Worm (Caenorhabditis elegans): ENCODE data around the gene B0252.1.

The B0252.1 gene

DNA sequence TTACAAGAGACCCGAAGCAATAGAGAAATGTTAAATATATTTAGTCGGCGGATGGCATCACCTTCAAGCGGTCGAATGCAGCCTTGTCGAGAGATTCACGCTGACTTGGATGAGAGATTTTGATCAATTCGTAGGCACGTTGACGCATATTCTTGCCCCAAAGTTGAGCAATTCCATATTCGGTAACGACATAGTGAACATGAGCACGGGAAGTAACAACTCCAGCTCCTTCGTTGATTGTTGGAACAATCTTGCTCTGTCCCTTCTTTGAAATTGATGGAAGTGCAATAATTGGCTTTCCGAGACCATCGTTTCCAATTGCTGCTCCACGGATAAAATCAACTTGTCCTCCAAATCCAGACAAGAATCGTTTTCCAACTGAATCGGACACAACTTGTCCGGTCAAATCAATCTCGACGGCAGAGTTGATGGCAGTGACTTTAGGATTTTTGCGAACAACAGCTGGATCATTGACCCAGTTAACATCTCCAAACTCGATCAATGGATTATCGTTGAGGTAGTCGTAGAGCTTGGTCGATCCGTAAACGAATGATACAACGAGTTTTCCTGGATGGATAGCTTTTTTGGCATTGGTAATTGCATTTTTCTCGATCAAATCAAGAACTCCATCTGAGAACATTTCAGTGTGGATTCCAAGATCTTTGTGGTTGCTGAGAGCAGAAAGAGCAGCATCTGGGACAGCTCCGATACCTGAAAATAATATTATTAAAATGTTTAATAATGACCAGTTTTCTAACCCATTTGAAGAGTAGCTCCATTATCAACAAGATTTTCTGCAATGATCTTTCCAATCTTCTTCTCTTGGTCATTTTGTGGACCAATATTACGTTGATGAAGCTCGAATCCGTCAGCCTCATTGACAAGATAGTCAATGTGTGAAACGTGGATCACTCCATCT lies 30.6 kb upstream of the B0252.1 start:
- no peak for TF ChIP-seq skn-1 (tag; optimal IDR thresholded peaks at IDR 0.05)
- TF ChIP-seq ceh-16 (tag; optimal IDR thresholded peaks at IDR 0.05): peak; percentile 3
- TF ChIP-seq ama-1 (optimal IDR thresholded peaks at IDR 0.05): peak; percentile 81

DNA sequence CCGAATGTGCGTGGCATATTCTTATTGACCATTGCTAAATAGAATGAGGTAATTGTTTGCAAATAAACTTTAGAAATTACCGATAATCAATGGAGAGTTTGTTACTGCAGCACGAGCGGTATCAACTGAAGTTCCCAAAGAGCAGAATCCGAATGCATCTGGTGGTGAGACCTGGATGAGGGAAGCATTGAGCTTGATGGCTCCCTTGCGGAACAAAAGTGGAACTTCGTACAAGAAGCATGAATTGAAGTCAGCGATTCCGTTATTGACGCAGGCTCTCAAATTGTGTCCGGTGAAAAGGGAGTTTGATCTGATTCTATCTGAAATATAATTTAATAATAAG lies 29.9 kb upstream of the B0252.1 start:
- peak; percentile 15 for TF ChIP-seq gmeb-1 (tag; optimal IDR thresholded peaks at IDR 0.05)
- no peak for TF ChIP-seq nhr-11 (tag; optimal IDR thresholded peaks at IDR 0.05)

DNA sequence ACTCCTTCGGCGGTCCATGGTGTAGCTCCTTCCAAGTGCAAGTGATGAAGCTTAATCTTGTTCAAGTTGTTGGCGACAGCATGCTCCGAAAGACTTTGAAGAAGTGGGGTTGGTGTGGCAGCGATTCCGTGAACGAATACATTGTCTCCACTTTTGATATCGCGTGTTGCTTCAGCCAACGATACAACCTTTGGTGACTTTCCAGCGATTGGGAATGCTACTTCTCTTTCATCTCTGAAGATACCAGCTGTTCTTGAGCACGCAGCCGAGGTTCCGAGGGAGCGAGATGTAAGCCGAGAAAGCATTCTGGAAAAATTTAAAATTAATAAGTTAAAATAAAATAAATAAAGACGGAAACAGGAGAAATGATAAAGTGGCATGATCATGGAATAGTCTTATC lies 29.4 kb upstream of the B0252.1 start, which contains the start of gene acer-1:
Gene acer-1 (minus strand): TSS at position 306 of the 400 bp plus-strand sequence.
- no peak for TF ChIP-seq ZK546.5 (tag; optimal IDR thresholded peaks at IDR 0.05)
- TF ChIP-seq ztf-1 (GFP tag; conservative IDR thresholded peaks at IDR 0.05): no peak
- peak; percentile 49 for TF ChIP-seq ama-1 (optimal IDR thresholded peaks at IDR 0.05)
- peak; percentile 21 for TF ChIP-seq nhr-129 (tag; optimal IDR thresholded peaks at IDR 0.05)
- TF ChIP-seq gmeb-1 (tag; optimal IDR thresholded peaks at IDR 0.05): no peak
- no peak for TF ChIP-seq snpc-4 (tag; optimal IDR thresholded peaks at IDR 0.05)
- no peak for TF ChIP-seq F13H6.1 (tag; optimal IDR thresholded peaks at IDR 0.05)
- no peak for TF ChIP-seq nhr-21 (tag; optimal IDR thresholded peaks at IDR 0.05)
- TF ChIP-seq lin-39 (tag; optimal IDR thresholded peaks at IDR 0.05): no peak
- no peak for TF ChIP-seq unc-55 (GFP tag; optimal IDR thresholded peaks at IDR 0.05)
- TF ChIP-seq nhr-25 (tag; optimal IDR thresholded peaks at IDR 0.05): no peak
- no peak for TF ChIP-seq nhr-11 (tag; optimal IDR thresholded peaks at IDR 0.05)
- TF ChIP-seq lin-13 (GFP tag; optimal IDR thresholded peaks at IDR 0.05): no peak
- TF ChIP-seq Y55F3AM.14 (GFP tag; optimal IDR thresholded peaks at IDR 0.05): peak; percentile 28
- TF ChIP-seq mab-5 (tag; optimal IDR thresholded peaks at IDR 0.05): no peak
- TF ChIP-seq nhr-23 (tag; optimal IDR thresholded peaks at IDR 0.05): no peak
- TF ChIP-seq crh-2 (tag; optimal IDR thresholded peaks at IDR 0.05): no peak

DNA sequence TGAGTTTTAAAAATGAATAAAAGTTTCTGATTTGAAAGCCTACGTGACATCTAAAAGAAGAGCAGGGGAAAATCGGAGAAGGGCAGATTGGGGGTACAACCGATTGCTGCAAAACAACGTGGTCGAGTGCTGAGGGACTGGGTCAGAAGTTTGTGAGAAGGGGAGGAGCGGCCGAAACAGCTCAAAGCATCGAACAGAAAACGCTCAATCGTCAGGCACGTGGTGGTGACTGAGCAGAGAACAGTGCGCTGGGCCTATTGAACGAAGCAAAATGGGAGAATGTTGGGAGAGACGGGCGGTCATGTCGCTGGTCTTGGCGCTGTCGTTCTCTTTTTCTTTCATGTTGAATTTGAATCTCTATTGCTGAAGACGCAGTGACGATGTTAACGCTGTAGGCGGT lies 28.3 kb upstream of the B0252.1 start:
- TF ChIP-seq mdl-1 (tag; optimal IDR thresholded peaks at IDR 0.05): peak; percentile 60 to 92
- no peak for TF ChIP-seq elt-1 (tag; optimal IDR thresholded peaks at IDR 0.05)
- TF ChIP-seq sma-3 (GFP tag; optimal IDR thresholded peaks at IDR 0.05): peak; percentile 54
- TF ChIP-seq peb-1 (tag; optimal IDR thresholded peaks at IDR 0.05): no peak
- TF ChIP-seq nhr-11 (tag; optimal IDR thresholded peaks at IDR 0.05): no peak
- TF ChIP-seq lin-11 (tag; optimal IDR thresholded peaks at IDR 0.05): peak; percentile 26
- peak; percentile 63 for TF ChIP-seq F13H6.1 (tag; optimal IDR thresholded peaks at IDR 0.05)
- no peak for TF ChIP-seq nhr-237 (tag; optimal IDR thresholded peaks at IDR 0.05)
- no peak for TF ChIP-seq unc-62 (GFP tag; optimal IDR thresholded peaks at IDR 0.05)
- no peak for TF ChIP-seq unc-39 (tag; optimal IDR thresholded peaks at IDR 0.05)
- no peak for TF ChIP-seq nhr-77 (tag; optimal IDR thresholded peaks at IDR 0.05)
- no peak for TF ChIP-seq Y55F3AM.14 (GFP tag; optimal IDR thresholded peaks at IDR 0.05)
- no peak for TF ChIP-seq lin-39 (tag; optimal IDR thresholded peaks at IDR 0.05)
- TF ChIP-seq ztf-11 (tag; optimal IDR thresholded peaks at IDR 0.05): no peak
- TF ChIP-seq blmp-1 (tag; optimal IDR thresholded peaks at IDR 0.05; ENCODE audit: insufficient read depth): peak; percentile 47
- peak; percentile 32 for TF ChIP-seq crh-2 (tag; optimal IDR thresholded peaks at IDR 0.05)
- TF ChIP-seq nhr-12 (tag; optimal IDR thresholded peaks at IDR 0.05): no peak
- no peak for TF ChIP-seq nhr-6 (tag; optimal IDR thresholded peaks at IDR 0.05)
- TF ChIP-seq mbf-1 (tag; optimal IDR thresholded peaks at IDR 0.05): no peak
- no peak for TF ChIP-seq skn-1 (tag; optimal IDR thresholded peaks at IDR 0.05)
- TF ChIP-seq sem-4 (tag; optimal IDR thresholded peaks at IDR 0.05): peak; percentile 58
- peak; percentile 74 for TF ChIP-seq sma-9 (GFP tag; optimal IDR thresholded peaks at IDR 0.05)
- no peak for TF ChIP-seq sma-9 (tag; optimal IDR thresholded peaks at IDR 0.05)
- no peak for TF ChIP-seq ztf-1 (GFP tag; conservative IDR thresholded peaks at IDR 0.05)
- no peak for TF ChIP-seq ceh-82 (tag; optimal IDR thresholded peaks at IDR 0.05)
- TF ChIP-seq nhr-25 (tag; optimal IDR thresholded peaks at IDR 0.05): peak; percentile 40
- TF ChIP-seq ama-1 (optimal IDR thresholded peaks at IDR 0.05): peak; percentile 88
- peak; percentile 13 for TF ChIP-seq ztf-4 (tag; optimal IDR thresholded peaks at IDR 0.05)
- no peak for TF ChIP-seq ceh-16 (tag; optimal IDR thresholded peaks at IDR 0.05)
- TF ChIP-seq nhr-10 (tag; optimal IDR thresholded peaks at IDR 0.05): no peak
- no peak for TF ChIP-seq zag-1 (tag; optimal IDR thresholded peaks at IDR 0.05)
- no peak for TF ChIP-seq aly-2 (tag; optimal IDR thresholded peaks at IDR 0.05)
- peak; percentile 32 for TF ChIP-seq lin-13 (GFP tag; optimal IDR thresholded peaks at IDR 0.05)
- peak; percentile 65 for TF ChIP-seq fos-1 (tag; optimal IDR thresholded peaks at IDR 0.05)
- TF ChIP-seq lsy-2 (tag; optimal IDR thresholded peaks at IDR 0.05): peak in 1 of 2 experiments; percentile 11
- TF ChIP-seq unc-55 (GFP tag; optimal IDR thresholded peaks at IDR 0.05): peak; percentile 40
- peak; percentile 94 for TF ChIP-seq nhr-129 (tag; optimal IDR thresholded peaks at IDR 0.05)
- peak; percentile 66 for TF ChIP-seq C34F6.9 (tag; optimal IDR thresholded peaks at IDR 0.05)
- no peak for TF ChIP-seq mab-5 (tag; optimal IDR thresholded peaks at IDR 0.05)
- TF ChIP-seq egl-27 (tag; optimal IDR thresholded peaks at IDR 0.05): peak; percentile 43
